Worm (Caenorhabditis elegans): ENCODE measurements around the gene sra-32.

ce11 chrII:4550783-4551182 is 19.0 kb upstream of the sra-32 start, which contains the start of gene K07E1.1:
- TF ChIP-seq pat-9 (tag; optimal IDR thresholded peaks at IDR 0.05) (no peak), pag-3 (tag; optimal IDR thresholded peaks at IDR 0.05; ENCODE audit: borderline replicate concordance) (no peak), unc-3 (GFP tag; conservative IDR thresholded peaks at IDR 0.05) (no peak), unc-3 (tag; optimal IDR thresholded peaks at IDR 0.05) (no peak), mec-3 (tag; optimal IDR thresholded peaks at IDR 0.05; ENCODE audit: borderline replicate concordance) (no peak), tbx-2 (tag; optimal IDR thresholded peaks at IDR 0.05) (no peak), nhr-11 (tag; optimal IDR thresholded peaks at IDR 0.05) (no peak), elt-2 (tag; optimal IDR thresholded peaks at IDR 0.05) (no peak), ama-1 (optimal IDR thresholded peaks at IDR 0.05) (no peak), T23F11.4 (GFP tag; optimal IDR thresholded peaks at IDR 0.05) (no peak)

Data from whole organism, late embryonic.